Fruit fly (Drosophila melanogaster) whole organism, adult: Measurements from ENCODE around the gene PIG-T.

Experiments
- CG11617 ChIP-seq: fragments of 200-800 bp; sonication (Bioruptor generic); optimal IDR thresholded peaks from 2 replicates; lab custom pipeline; 2017; ENCODE audit warnings: mild to moderate bottlenecking, missing biosample characterization, missing genetic modification reagents, missing genetic modification characterization
- CG1620 ChIP-seq: fragments of 200-800 bp; sonication (Bioruptor generic); optimal IDR thresholded peaks from 2 replicates; lab custom pipeline; 2016; ENCODE audit warnings: missing biosample characterization, missing genetic modification characterization
- CG7045 ChIP-seq: fragments of 200-800 bp; sonication (Bioruptor generic); optimal IDR thresholded peaks from 2 replicates; lab custom pipeline; 2017; ENCODE audit warnings: missing biosample characterization, mild to moderate bottlenecking, missing genetic modification characterization
- Mnt ChIP-seq: fragments of 200-800 bp; sonication (Bioruptor generic); optimal IDR thresholded peaks from 2 replicates; lab custom pipeline; 2016; ENCODE audit warnings: missing biosample characterization, mild to moderate bottlenecking, missing genetic modification characterization
- pad ChIP-seq: fragments of 200-800 bp; sonication (Bioruptor generic); optimal IDR thresholded peaks from 3 replicates; lab custom pipeline; 2017; ENCODE audit warnings: missing biosample characterization, missing genetic modification characterization, mild to moderate bottlenecking, moderate library complexity, missing genetic modification reagents

dm6 chrX:8366329-8366728 is 40.7 kb downstream of the PIG-T start:
- TF ChIP-seq Mnt (GFP tag; lab: Kevin White, UChicago) (no peak), CG1620 (no peak), pad (GFP tag; lab: Kevin White, UChicago) (no peak), CG11617 (no peak), CG7045 (no peak)
